Worm (Caenorhabditis elegans) whole organism, young adult: ENCODE results near the gene ulp-1.

Source experiments
- D2030.7 ChIP-seq: fragments of 200-800 bp; sonication (Bioruptor generic); IDR thresholded peaks from 2 replicates; pipeline ENCODE4 v1.3.6; 2022; ENCODE audit warnings: missing genetic modification reagents, missing genetic modification characterization, missing compliant biosample characterization
- F10E7.11 ChIP-seq: sonication (generic microtip); optimal IDR thresholded peaks from 2 replicates; lab custom pipeline; 2017; ENCODE audit warnings: mild to moderate bottlenecking, missing genetic modification characterization, moderate library complexity, missing compliant biosample characterization
- F23B12.7 ChIP-seq: sonication (generic microtip); optimal IDR thresholded peaks from 2 replicates; lab custom pipeline; 2017; ENCODE audit warnings: missing genetic modification characterization, mild to moderate bottlenecking, missing compliant biosample characterization, antibody characterized with exemption, moderate library complexity; ENCODE audit not compliant: insufficient read depth
- F33H1.4 ChIP-seq: fragments of 200-800 bp; sonication (Bioruptor generic); IDR thresholded peaks from 2 replicates; pipeline ENCODE4 v1.3.6; 2022; ENCODE audit warnings: missing genetic modification reagents, missing genetic modification characterization, missing compliant biosample characterization
- F39B2.1 ChIP-seq: fragments of 200-800 bp; sonication (Bioruptor generic); IDR thresholded peaks from 2 replicates; pipeline ENCODE4 v1.3.6; 2022; ENCODE audit warnings: missing genetic modification reagents, missing genetic modification characterization, missing compliant biosample characterization
- Y53F4B.3 ChIP-seq: fragments of 200-800 bp; sonication (Bioruptor generic); IDR thresholded peaks from 2 replicates; pipeline ENCODE4 v1.3.6; 2022; ENCODE audit warnings: missing genetic modification reagents, missing genetic modification characterization, missing compliant biosample characterization
- Y53G8AR.9 ChIP-seq: fragments of 200-800 bp; sonication (Bioruptor generic); conservative IDR thresholded peaks from 2 replicates; pipeline ENCODE4 v1.3.6; 2022; ENCODE audit warnings: missing genetic modification reagents, missing genetic modification characterization, missing compliant biosample characterization
- Y79H2A.3 ChIP-seq: fragments of 200-800 bp; sonication (Bioruptor generic); conservative IDR thresholded peaks from 2 replicates; pipeline ENCODE4 v1.3.6; 2022; ENCODE audit warnings: missing genetic modification reagents, missing genetic modification characterization, missing compliant biosample characterization
- aptf-2 ChIP-seq: fragments of 200-800 bp; sonication (Bioruptor generic); conservative IDR thresholded peaks from 2 replicates; pipeline ENCODE4 v1.3.6; 2022; ENCODE audit warnings: missing genetic modification reagents, missing genetic modification characterization, missing compliant biosample characterization
- cebp-1 ChIP-seq, 2 experiments: fragments of 200-800 bp in 1 of 2; sonication (Bioruptor generic) in 1 of 2; sonication (generic microtip) in 1 of 2; IDR thresholded peaks in 1 of 2; optimal IDR thresholded peaks in 1 of 2; 2 replicates each; pipeline versions ENCODE4 v1.3.6 to Lab custom; 2017 to 2022; ENCODE audit warnings: missing compliant biosample characterization in 2 of 2, missing genetic modification characterization in 2 of 2, mild to moderate bottlenecking in 1 of 2, missing genetic modification reagents in 1 of 2, moderate library complexity in 1 of 2
- ceh-40 ChIP-seq: fragments of 200-800 bp; sonication (Bioruptor generic); IDR thresholded peaks from 2 replicates; pipeline ENCODE4 v1.3.6; 2022; ENCODE audit warnings: missing genetic modification characterization, missing compliant biosample characterization
- ceh-91 ChIP-seq: fragments of 200-800 bp; sonication (Bioruptor generic); IDR thresholded peaks from 2 replicates; pipeline ENCODE4 v1.3.6; 2022; ENCODE audit warnings: missing genetic modification reagents, missing genetic modification characterization, missing compliant biosample characterization
- dox-1 ChIP-seq: fragments of 200-800 bp; sonication (Bioruptor generic); IDR thresholded peaks from 2 replicates; pipeline ENCODE4 v1.3.6; 2022; ENCODE audit warnings: missing genetic modification reagents, missing genetic modification characterization, missing compliant biosample characterization
- dpl-1 ChIP-seq: fragments of 150-350 bp; optimal IDR thresholded peaks from 2 replicates; lab custom pipeline; 2014; ENCODE audit warnings: missing biosample characterization, missing genetic modification reagents, missing genetic modification characterization
- efl-1 ChIP-seq: fragments of 150-350 bp; optimal IDR thresholded peaks from 2 replicates; lab custom pipeline; 2014; ENCODE audit warnings: missing biosample characterization, missing genetic modification reagents, missing genetic modification characterization
- egl-44 ChIP-seq: fragments of 200-800 bp; sonication (Bioruptor generic); IDR thresholded peaks from 2 replicates; pipeline ENCODE4 v1.3.6; 2022; ENCODE audit warnings: missing genetic modification reagents, missing genetic modification characterization, missing compliant biosample characterization
- ekl-4 ChIP-seq: fragments of 200-800 bp; sonication (Bioruptor generic); IDR thresholded peaks from 2 replicates; pipeline ENCODE4 v1.3.6; 2022; ENCODE audit warnings: missing genetic modification reagents, missing genetic modification characterization, missing compliant biosample characterization
- gei-17 ChIP-seq: fragments of 200-800 bp; sonication (Bioruptor generic); optimal IDR thresholded peaks from 2 replicates; lab custom pipeline; 2018; ENCODE audit warnings: mild to moderate bottlenecking, missing genetic modification characterization, missing compliant biosample characterization
- him-1 ChIP-seq: sonication (generic microtip); optimal IDR thresholded peaks from 2 replicates; lab custom pipeline; 2016; ENCODE audit warnings: missing genotype, missing genetic modification reagents, missing genetic modification characterization, missing compliant biosample characterization
- hlh-26 ChIP-seq: fragments of 200-800 bp; sonication (Bioruptor generic); conservative IDR thresholded peaks from 2 replicates; pipeline ENCODE4 v1.3.6; 2022; ENCODE audit warnings: missing genetic modification reagents, missing genetic modification characterization, missing compliant biosample characterization
- hmg-1.2 ChIP-seq: fragments of 200-800 bp; sonication (Bioruptor generic); IDR thresholded peaks from 2 replicates; pipeline ENCODE4 v1.3.6; 2022; ENCODE audit warnings: missing genetic modification reagents, missing genetic modification characterization, missing compliant biosample characterization
- lin-26 ChIP-seq: fragments of 200-800 bp; sonication (Bioruptor generic); IDR thresholded peaks from 2 replicates; pipeline ENCODE4 v1.3.6; 2022; ENCODE audit warnings: missing genetic modification reagents, missing genetic modification characterization, missing compliant biosample characterization
- lin-54 ChIP-seq: fragments of 200-800 bp; sonication (Bioruptor generic); optimal IDR thresholded peaks from 2 replicates; lab custom pipeline; 2018; ENCODE audit warnings: mild to moderate bottlenecking, missing genetic modification characterization, missing compliant biosample characterization
- lsl-1 ChIP-seq: fragments of 200-800 bp; sonication (Bioruptor generic); optimal IDR thresholded peaks from 2 replicates; lab custom pipeline; 2018; ENCODE audit warnings: mild to moderate bottlenecking, missing genetic modification characterization, moderate library complexity, missing compliant biosample characterization
- lsy-27 ChIP-seq: sonication (generic microtip); optimal IDR thresholded peaks from 2 replicates; lab custom pipeline; 2017; ENCODE audit warnings: missing genetic modification characterization, mild to moderate bottlenecking, missing compliant biosample characterization, antibody characterized with exemption, missing genotype, borderline replicate concordance; ENCODE audit not compliant: insufficient read depth
- madf-10 ChIP-seq: sonication (generic microtip); optimal IDR thresholded peaks from 2 replicates; lab custom pipeline; 2016; ENCODE audit warnings: mild to moderate bottlenecking, missing genetic modification characterization, missing compliant biosample characterization
- madf-6 ChIP-seq: fragments of 200-800 bp; sonication (Bioruptor generic); IDR thresholded peaks from 2 replicates; pipeline ENCODE4 v1.3.6; 2022; ENCODE audit warnings: missing genetic modification reagents, missing genetic modification characterization, missing compliant biosample characterization
- madf-8 ChIP-seq: fragments of 200-800 bp; sonication (Bioruptor generic); conservative IDR thresholded peaks from 2 replicates; pipeline ENCODE4 v1.3.6; 2022; ENCODE audit warnings: missing genetic modification reagents, missing genetic modification characterization, missing compliant biosample characterization
- mcd-1 ChIP-seq: fragments of 200-800 bp; sonication (Bioruptor generic); IDR thresholded peaks from 2 replicates; pipeline ENCODE4 v1.3.6; 2022; ENCODE audit warnings: missing genetic modification reagents, missing genetic modification characterization, missing compliant biosample characterization
- nhr-27 ChIP-seq: fragments of 200-800 bp; sonication (Bioruptor generic); optimal IDR thresholded peaks from 2 replicates; lab custom pipeline; 2018; ENCODE audit warnings: mild to moderate bottlenecking, missing genetic modification characterization, moderate library complexity, missing compliant biosample characterization
- pha-4 ChIP-seq: fragments of 150-350 bp; sonication (generic microtip); optimal IDR thresholded peaks from 2 replicates; lab custom pipeline; 2014; ENCODE audit warnings: missing biosample characterization, missing genetic modification reagents, missing genetic modification characterization
- snpc-1.1 ChIP-seq: sonication (generic microtip); optimal IDR thresholded peaks from 2 replicates; lab custom pipeline; 2017; ENCODE audit warnings: missing genetic modification characterization, mild to moderate bottlenecking, missing compliant biosample characterization, antibody characterized with exemption, moderate library complexity, missing genotype, missing genetic modification reagents; ENCODE audit not compliant: insufficient read depth
- tlf-1 ChIP-seq: fragments of 200-800 bp; sonication (Bioruptor generic); optimal IDR thresholded peaks from 2 replicates; lab custom pipeline; 2018; ENCODE audit warnings: mild to moderate bottlenecking, missing genetic modification characterization, missing compliant biosample characterization
- xnd-1 ChIP-seq: sonication (generic microtip); optimal IDR thresholded peaks from 2 replicates; lab custom pipeline; 2016; ENCODE audit warnings: missing genotype, missing genetic modification reagents, missing genetic modification characterization, missing compliant biosample characterization
- ztf-18 ChIP-seq: sonication (generic microtip); optimal IDR thresholded peaks from 2 replicates; lab custom pipeline; 2016; ENCODE audit warnings: missing genotype, mild to moderate bottlenecking, missing genetic modification characterization, missing compliant biosample characterization

The ulp-1 gene

DNA sequence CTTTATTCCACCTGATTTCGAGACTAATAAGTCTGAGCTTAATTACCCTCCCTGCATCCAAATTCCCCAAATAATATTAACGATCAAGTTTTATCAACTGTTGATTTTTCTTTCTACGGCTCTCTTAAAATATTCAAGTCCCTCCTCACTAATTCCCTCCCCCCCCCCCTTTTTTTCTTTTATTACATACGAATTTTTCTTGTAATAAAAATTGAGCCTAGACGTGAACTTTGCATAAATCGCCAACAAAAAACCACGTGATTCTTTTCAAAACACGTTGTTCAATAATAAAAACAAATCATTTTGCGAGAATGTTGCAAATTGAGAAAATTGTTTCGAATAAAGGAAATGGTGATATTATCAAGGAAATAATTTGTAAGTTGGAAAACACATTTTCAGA lies 18.8 kb upstream of the ulp-1 start, which contains the start of gene K10D2.8:
Gene K10D2.8 (plus strand): TSS at position 301 of the 400 bp plus-strand sequence.
- no peak for TF ChIP-seq pha-4 (tag; lab: Kevin White, UChicago)
- TF ChIP-seq ekl-4 (GFP tag; lab: Robert Waterston, UW) = 0 out of 2 replicates have a peak, but pooled peaks have one; percentile 2

DNA sequence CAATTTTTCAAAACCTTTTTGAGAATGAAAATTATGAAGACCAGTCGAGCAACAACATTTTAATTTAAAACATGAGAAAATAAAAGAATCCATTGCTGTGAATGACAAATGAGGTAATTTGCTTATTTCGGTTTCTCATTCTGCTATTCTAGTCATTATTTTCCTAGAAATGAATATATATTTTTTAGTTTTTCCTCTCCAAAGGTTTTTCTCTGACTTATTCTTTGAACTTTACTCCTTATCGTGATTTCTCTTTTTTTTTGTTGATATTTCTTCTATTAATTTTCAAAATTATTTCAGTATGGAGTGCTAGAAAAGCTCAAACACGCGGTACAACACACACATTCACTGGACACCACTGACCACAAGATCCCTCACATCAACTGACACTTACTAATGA lies 16.0 kb upstream of the ulp-1 start, which contains the start of gene pup-2:
Gene pup-2 (plus strand): TSS at position 301 of the 400 bp plus-strand sequence.
- TF ChIP-seq dpl-1 (GFP tag; lab: Kevin White, UChicago) = no peak
- no peak for TF ChIP-seq Y53F4B.3
- TF ChIP-seq hlh-26 (GFP tag; lab: Robert Waterston, UW) = no peak
- no peak for TF ChIP-seq F39B2.1 (GFP tag; lab: Robert Waterston, UW)
- TF ChIP-seq ceh-40 = no peak
- TF ChIP-seq Y79H2A.3 (GFP tag; lab: Robert Waterston, UW) = no peak
- TF ChIP-seq, all 124 proteins: peak for 0

DNA sequence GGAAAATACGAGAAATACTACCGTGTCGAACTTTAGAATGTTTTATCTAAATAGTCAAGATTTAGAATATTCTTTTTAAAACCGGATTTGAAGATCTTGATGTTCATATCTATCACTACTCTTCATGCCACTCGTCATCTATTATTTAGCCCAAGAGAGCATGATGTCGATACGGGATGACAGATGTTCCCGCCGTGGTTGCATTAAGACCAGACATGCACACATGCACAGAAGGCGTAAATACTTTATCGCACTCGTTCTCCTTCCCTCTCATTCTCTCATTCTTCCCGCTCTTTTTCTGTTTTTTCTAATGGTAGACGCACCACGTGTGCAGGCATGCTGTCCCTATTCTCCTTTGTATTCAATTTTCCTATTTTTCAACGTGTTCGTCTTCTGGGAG lies 13.8 kb upstream of the ulp-1 start:
- no peak for TF ChIP-seq snpc-1.1
- no peak for TF ChIP-seq lin-26
- TF ChIP-seq lsl-1 = no peak
- no peak for TF ChIP-seq madf-10 (tag; lab: Kevin White, UChicago)
- TF ChIP-seq cebp-1 (GFP tag; IDR thresholded peaks at IDR 0.05; lab: Robert Waterston, UW) = no peak
- TF ChIP-seq cebp-1 (tag; optimal IDR thresholded peaks at IDR 0.05; lab: Kevin White, UChicago) = no peak
- TF ChIP-seq egl-44 (GFP tag; lab: Robert Waterston, UW) = no peak
- TF ChIP-seq ekl-4 (GFP tag; lab: Robert Waterston, UW) = no peak
- no peak for TF ChIP-seq lsy-27 (tag; lab: Kevin White, UChicago)
- no peak for TF ChIP-seq F10E7.11
- TF ChIP-seq gei-17 (GFP tag; lab: Kevin White, UChicago) = no peak
- TF ChIP-seq F23B12.7 (tag; lab: Kevin White, UChicago) = no peak
- TF ChIP-seq efl-1 = no peak

DNA sequence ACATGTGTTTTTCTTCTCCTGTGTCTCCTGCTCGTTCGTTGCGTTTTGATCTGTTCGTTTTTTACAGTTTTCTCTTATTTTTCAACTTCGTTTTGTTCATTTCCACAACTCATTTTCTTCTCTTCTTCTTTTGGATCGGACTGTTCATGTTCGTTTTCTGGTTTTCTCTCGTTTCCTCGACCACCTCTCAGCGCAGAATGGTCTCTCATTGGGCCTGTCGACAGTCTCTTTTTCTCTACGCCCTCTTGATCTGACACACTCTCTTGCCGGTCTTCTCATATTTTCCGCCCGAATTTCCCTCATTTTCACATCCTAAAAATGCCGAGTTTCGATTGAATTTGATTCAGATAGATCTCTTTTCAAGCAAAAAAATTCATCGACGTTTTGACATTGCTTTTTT lies 12.0 kb upstream of the ulp-1 start:
- TF ChIP-seq madf-10 (tag; lab: Kevin White, UChicago) (no peak), hmg-1.2 (GFP tag; lab: Robert Waterston, UW) (peak; percentile 74; the same call in 1 of the 2 replicates)

DNA sequence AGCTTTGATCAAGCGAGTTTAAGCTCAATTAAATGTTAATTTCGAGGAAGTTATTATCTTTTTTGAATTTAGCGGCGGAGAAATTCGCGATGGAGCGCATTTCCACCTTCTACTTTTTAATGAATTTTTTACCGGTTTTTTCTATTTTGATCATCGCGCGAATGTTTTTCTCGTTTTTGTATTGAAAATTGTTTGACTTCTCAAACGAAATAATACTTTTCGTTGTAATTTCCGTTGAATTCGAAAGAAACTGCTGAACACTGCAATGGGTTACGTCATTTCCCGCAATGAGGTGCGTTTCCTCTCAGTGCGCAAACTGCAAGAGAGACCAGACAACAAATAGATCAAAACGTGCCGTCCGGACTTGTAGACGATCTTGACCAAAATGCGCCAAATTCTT lies 11.6 kb upstream of the ulp-1 start:
- TF ChIP-seq nhr-27 (tag; lab: Kevin White, UChicago) = no peak
- TF ChIP-seq egl-44 (GFP tag; lab: Robert Waterston, UW) = no peak
- TF ChIP-seq Y53G8AR.9 = no peak
- TF ChIP-seq lsl-1 = peak; percentile 67
- TF ChIP-seq aptf-2 (GFP tag; lab: Robert Waterston, UW) = 0 out of 2 replicates have a peak, but pooled peaks have one; percentile 45
- TF ChIP-seq D2030.7 (GFP tag; lab: Robert Waterston, UW) = peak; percentile 67
- TF ChIP-seq lin-54 = peak; percentile 45
- TF ChIP-seq ztf-18 (tag; lab: Kevin White, UChicago) = no peak
- peak; percentile 47; the same call in 1 of the 2 replicates for TF ChIP-seq mcd-1 (GFP tag; lab: Robert Waterston, UW)
- 0 out of 2 replicates have a peak, but pooled peaks have one; percentile 47 for TF ChIP-seq lin-26
- TF ChIP-seq ekl-4 (GFP tag; lab: Robert Waterston, UW) = peak; percentile 54; the same call in 1 of the 2 replicates
- peak; percentile 68 for TF ChIP-seq madf-8
- TF ChIP-seq him-1 = peak; percentile 17
- peak; percentile 67 for TF ChIP-seq ceh-91 (GFP tag; lab: Robert Waterston, UW)
- TF ChIP-seq dpl-1 (GFP tag; lab: Kevin White, UChicago) = peak; percentile 12
- peak; percentile 86 for TF ChIP-seq efl-1
- peak; percentile 52 for TF ChIP-seq tlf-1 (GFP tag; lab: Kevin White, UChicago)
- peak; percentile 64 for TF ChIP-seq xnd-1 (tag; lab: Kevin White, UChicago)
- no peak for TF ChIP-seq Y79H2A.3 (GFP tag; lab: Robert Waterston, UW)
- peak; percentile 66 for TF ChIP-seq dox-1
- TF ChIP-seq madf-6 (GFP tag; lab: Robert Waterston, UW) = peak; percentile 86
- TF ChIP-seq F33H1.4 (GFP tag; lab: Robert Waterston, UW) = peak; percentile 26; the same call in 1 of the 2 replicates
